Fruit fly (Drosophila melanogaster): ENCODE data around the gene CG32453.

Gene CG32453

DNA sequence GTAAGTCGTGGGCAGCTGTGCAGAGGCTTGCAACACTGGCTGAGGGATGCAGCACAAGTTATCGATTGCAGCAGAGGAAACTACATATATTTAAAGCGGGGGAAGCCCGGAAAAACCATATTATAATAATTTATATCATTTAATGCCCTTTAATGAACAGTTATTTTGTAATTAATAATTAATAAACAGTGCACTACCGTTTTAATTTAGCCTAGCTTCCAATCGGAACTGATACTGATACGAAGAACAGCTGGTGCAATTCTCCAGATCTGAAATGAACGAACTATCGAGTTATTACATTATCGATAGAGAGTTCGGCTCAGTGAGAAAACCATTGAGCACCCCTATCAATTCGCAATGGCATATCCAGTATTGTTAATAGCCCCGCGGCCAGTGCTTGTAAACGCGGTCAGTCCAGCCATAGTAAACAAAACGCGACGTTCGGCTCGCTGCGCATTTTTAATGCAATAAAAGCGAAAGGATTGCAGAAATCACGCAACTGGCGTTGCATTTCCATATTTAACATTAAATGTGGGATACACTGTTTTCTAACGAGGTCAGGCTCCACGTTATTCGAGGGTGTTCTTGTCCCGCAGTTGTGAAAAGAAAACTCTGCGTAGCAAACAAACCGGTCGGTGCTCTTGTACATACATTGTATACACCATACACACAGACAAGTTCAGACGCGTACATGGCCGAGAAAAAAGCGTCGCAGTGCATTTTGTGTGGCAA is 44.5 kb downstream of the CG32453 start, which contains the start of gene CG7369 (continued):
- TF ChIP-seq stc (GFP tag; IDR thresholded peaks at IDR 0.05) (no peak; the same call in 1 of the 2 replicates), CG3407 (GFP tag; optimal IDR thresholded peaks at IDR 0.05) (peak; percentile 57), CG1602 (GFP tag; optimal IDR thresholded peaks at IDR 0.05) (peak; percentile 87), CG2889 (GFP tag; IDR thresholded peaks at IDR 0.05) (peak; percentile 70; the same call in 1 of the 3 replicates), kah (GFP tag; optimal IDR thresholded peaks at IDR 0.05) (no peak)

DNA sequence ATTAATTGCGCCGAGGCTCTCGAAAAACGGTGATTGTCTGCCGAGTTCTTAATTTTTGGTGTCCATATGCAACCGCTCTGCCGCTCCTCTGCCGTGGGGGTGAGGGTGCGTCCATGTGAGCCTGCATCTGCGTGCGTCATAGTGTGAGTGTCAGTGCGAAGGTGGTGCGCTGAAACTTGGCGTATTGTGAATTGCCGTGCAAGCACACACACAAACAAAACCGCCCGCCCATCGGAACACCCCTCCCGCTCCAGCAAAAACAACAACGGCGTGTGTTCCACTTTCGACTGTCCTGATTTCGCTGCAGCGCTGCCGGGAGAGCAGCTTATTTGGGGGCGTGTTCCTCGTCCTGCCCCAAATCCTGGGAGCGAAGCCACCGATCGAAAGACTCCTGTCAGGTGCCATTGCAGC is 45.1 kb downstream of the CG32453 start:
- TF ChIP-seq wdn (GFP tag; IDR thresholded peaks at IDR 0.05) (no peak), dati (GFP tag; IDR thresholded peaks at IDR 0.05) (no peak), gro (GFP tag; optimal IDR thresholded peaks at IDR 0.05) (no peak), disco-r (GFP tag; optimal IDR thresholded peaks at IDR 0.05) (no peak), MESR4 (GFP tag; optimal IDR thresholded peaks at IDR 0.05) (no peak), tll (GFP tag; optimal IDR thresholded peaks at IDR 0.05) (no peak), CTCF (GFP tag; optimal IDR thresholded peaks at IDR 0.05) (no peak), chif (GFP tag; optimal IDR thresholded peaks at IDR 0.05) (no peak), D (optimal IDR thresholded peaks at IDR 0.05) (no peak), D (GFP tag; optimal IDR thresholded peaks at IDR 0.05) (no peak), CG14860 (GFP tag; IDR thresholded peaks at IDR 0.05; ENCODE audit: partially characterized antibody) (0 out of 3 replicates have a peak, but pooled peaks have one; percentile 17), sr (GFP tag; IDR thresholded peaks at IDR 0.05) (no peak), CG10565 (GFP tag; optimal IDR thresholded peaks at IDR 0.05) (no peak), Med (GFP tag) (peak; percentile 7), CG2199 (GFP tag; IDR thresholded peaks at IDR 0.05) (no peak), crol (GFP tag; IDR thresholded peaks at IDR 0.05) (peak; percentile 44; the same call in 1 of the 2 replicates), fu2 (GFP tag; optimal IDR thresholded peaks at IDR 0.05) (no peak), bowl (GFP tag; IDR thresholded peaks at IDR 0.05) (no peak), CG7928 (GFP tag; optimal IDR thresholded peaks at IDR 0.05) (no peak), CG15601 (tag; optimal IDR thresholded peaks at IDR 0.05) (no peak), CG9215 (GFP tag; IDR thresholded peaks at IDR 0.05) (no peak), CG17912 (GFP tag; optimal IDR thresholded peaks at IDR 0.05) (no peak), bbx (GFP tag; IDR thresholded peaks at IDR 0.05; ENCODE audit: partially characterized antibody) (0 out of 2 replicates have a peak, but pooled peaks have one; percentile 6), CG13296 (GFP tag; optimal IDR thresholded peaks at IDR 0.05) (no peak), chm (GFP tag; IDR thresholded peaks at IDR 0.05) (no peak), CG7372 (GFP tag; IDR thresholded peaks at IDR 0.05) (no peak), CG8089 (GFP tag; optimal IDR thresholded peaks at IDR 0.05) (no peak), ken (GFP tag; IDR thresholded peaks at IDR 0.05) (0 out of 3 replicates have a peak, but pooled peaks have one; percentile 31), CG6272 (GFP tag; IDR thresholded peaks at IDR 0.05) (no peak), CG11093 (GFP tag; IDR thresholded peaks at IDR 0.05) (no peak), CG6765 (GFP tag; optimal IDR thresholded peaks at IDR 0.05) (no peak), lilli (GFP tag; optimal IDR thresholded peaks at IDR 0.05) (no peak), Meics (GFP tag; optimal IDR thresholded peaks at IDR 0.05) (no peak), cg (GFP tag; optimal IDR thresholded peaks at IDR 0.05) (peak; percentile 85), tna (GFP tag; IDR thresholded peaks at IDR 0.05; ENCODE audit: partially characterized antibody) (no peak), Opbp (GFP tag; IDR thresholded peaks at IDR 0.05; ENCODE audit: partially characterized antibody) (0 out of 3 replicates have a peak, but pooled peaks have one; percentile 29), CG11504 (tag; optimal IDR thresholded peaks at IDR 0.05) (no peak), Dip3 (GFP tag; optimal IDR thresholded peaks at IDR 0.05) (no peak), tx (GFP tag; optimal IDR thresholded peaks at IDR 0.05) (no peak), jumu (GFP tag; optimal IDR thresholded peaks at IDR 0.05) (no peak), CkIIα-i1 (GFP tag; IDR thresholded peaks at IDR 0.05) (no peak), lab (GFP tag; optimal IDR thresholded peaks at IDR 0.05) (no peak), sens-2 (GFP tag; IDR thresholded peaks at IDR 0.05) (no peak), CG16813 (GFP tag; IDR thresholded peaks at IDR 0.05; ENCODE audit: partially characterized antibody) (no peak)
